Worm (Caenorhabditis elegans) whole organism, late embryonic: ENCODE data around the gene F49C12.6.

Experiments used
- T23F11.4 ChIP-seq: fragments of 200-800 bp; sonication (Bioruptor generic); optimal IDR thresholded peaks from 2 replicates; lab custom pipeline; 2018; ENCODE audit warnings: mild to moderate bottlenecking, missing genetic modification characterization, missing compliant biosample characterization
- ama-1 ChIP-seq: fragments of 150-350 bp; optimal IDR thresholded peaks from 2 replicates; lab custom pipeline; 2014
- ceh-34 ChIP-seq: sonication (generic microtip); optimal IDR thresholded peaks from 2 replicates; lab custom pipeline; 2016; ENCODE audit warnings: mild to moderate bottlenecking, missing genetic modification characterization, missing compliant biosample characterization
- dve-1 ChIP-seq: sonication (generic microtip); optimal IDR thresholded peaks from 2 replicates; lab custom pipeline; 2017; ENCODE audit warnings: antibody characterized with exemption, mild to moderate bottlenecking, missing genetic modification characterization, missing compliant biosample characterization
- fax-1 ChIP-seq: sonication (generic microtip); optimal IDR thresholded peaks from 2 replicates; lab custom pipeline; 2016; ENCODE audit warnings: missing genotype, missing genetic modification characterization, missing compliant biosample characterization
- gmeb-2 ChIP-seq: sonication (generic microtip); optimal IDR thresholded peaks from 2 replicates; lab custom pipeline; 2016; ENCODE audit warnings: missing genetic modification characterization, inconsistent platforms, missing compliant biosample characterization
- lin-11 ChIP-seq: fragments of 200-800 bp; sonication (Bioruptor generic); optimal IDR thresholded peaks from 2 replicates; lab custom pipeline; 2018; ENCODE audit warnings: mild to moderate bottlenecking, missing genetic modification characterization, missing compliant biosample characterization
- pha-4 ChIP-seq: fragments of 150-350 bp; optimal IDR thresholded peaks from 2 replicates; lab custom pipeline; 2018; ENCODE audit warnings: missing biosample characterization, missing genetic modification reagents, missing genetic modification characterization
- sox-4 ChIP-seq: sonication (generic microtip); optimal IDR thresholded peaks from 2 replicates; lab custom pipeline; 2017; ENCODE audit warnings: mild to moderate bottlenecking, missing genetic modification characterization, inconsistent platforms, missing compliant biosample characterization

ce11 chrIV:9266464-9266863 is 42.4 kb downstream of the F49C12.6 start, which contains the start of gene Y11D7A.19:
- TF ChIP-seq sox-4 (tag; lab: Kevin White, UChicago) = no peak
- TF ChIP-seq fax-1 (tag; lab: Kevin White, UChicago) = no peak
- TF ChIP-seq lin-11 (tag; lab: Kevin White, UChicago) = no peak
- TF ChIP-seq ceh-34 = no peak
- TF ChIP-seq ama-1 (lab: Kevin White, UChicago) = no peak
- no peak for TF ChIP-seq gmeb-2 (tag; lab: Kevin White, UChicago)
- TF ChIP-seq T23F11.4 (GFP tag; lab: Kevin White, UChicago) = no peak
- TF ChIP-seq pha-4 = no peak
- TF ChIP-seq dve-1 (tag; lab: Kevin White, UChicago) = no peak
